Fruit fly (Drosophila melanogaster) whole organism, embryonic: ENCODE data around the gene Abl.

Experiments
- Abd-B ChIP-seq: fragments of 200-800 bp; sonication (Bioruptor generic); optimal IDR thresholded peaks from 2 replicates; lab custom pipeline; 2018; ENCODE audit warnings: missing biosample characterization, mild to moderate bottlenecking, missing genetic modification characterization, moderate library complexity
- Aef1 ChIP-seq: fragments of 200-800 bp; sonication (Bioruptor generic); IDR thresholded peaks from 3 replicates; pipeline ENCODE4 v1.3.6; 2022; ENCODE audit warnings: missing biosample characterization, missing genetic modification characterization
- CG10979 ChIP-seq: fragments of 200-800 bp; sonication (Bioruptor generic); optimal IDR thresholded peaks from 2 replicates; lab custom pipeline; 2018; ENCODE audit warnings: missing biosample characterization, mild to moderate bottlenecking, missing genetic modification characterization, moderate library complexity
- CG11247 ChIP-seq: fragments of 200-800 bp; sonication (Bioruptor generic); IDR thresholded peaks from 2 replicates; pipeline ENCODE4 v1.3.6; 2022; ENCODE audit warnings: missing biosample characterization, missing genetic modification characterization
- CG12299 ChIP-seq: fragments of 200-800 bp; sonication (Bioruptor generic); optimal IDR thresholded peaks from 2 replicates; lab custom pipeline; 2018; ENCODE audit warnings: missing biosample characterization, mild to moderate bottlenecking, missing genetic modification characterization
- CG14441 ChIP-seq: fragments of 200-800 bp; sonication (Bioruptor generic); IDR thresholded peaks from 2 replicates; pipeline ENCODE4 v1.3.6; 2022; ENCODE audit warnings: missing biosample characterization, missing genetic modification characterization
- CG14710 ChIP-seq: fragments of 200-800 bp; sonication (Bioruptor generic); optimal IDR thresholded peaks from 3 replicates; lab custom pipeline; 2019; ENCODE audit warnings: missing biosample characterization, mild to moderate bottlenecking, missing genetic modification characterization, moderate library complexity
- CG15696 ChIP-seq: fragments of 200-800 bp; sonication (Bioruptor generic); optimal IDR thresholded peaks from 2 replicates; lab custom pipeline; 2019; ENCODE audit warnings: missing biosample characterization, mild to moderate bottlenecking, missing genetic modification characterization, moderate library complexity
- CG1602 ChIP-seq: fragments of 200-800 bp; sonication (Bioruptor generic); optimal IDR thresholded peaks from 3 replicates; lab custom pipeline; 2016; ENCODE audit warnings: missing biosample characterization, missing genetic modification characterization
- CG17385 ChIP-seq: fragments of 200-800 bp; sonication (Bioruptor generic); optimal IDR thresholded peaks from 3 replicates; lab custom pipeline; 2018; ENCODE audit warnings: missing biosample characterization, mild to moderate bottlenecking, missing genetic modification characterization
- CG17802 ChIP-seq: fragments of 200-800 bp; sonication (Bioruptor generic); optimal IDR thresholded peaks from 2 replicates; lab custom pipeline; 2018; ENCODE audit warnings: missing biosample characterization, mild to moderate bottlenecking, missing genetic modification characterization, moderate library complexity
- CG18619 ChIP-seq: fragments of 200-800 bp; sonication (Bioruptor generic); optimal IDR thresholded peaks from 3 replicates; lab custom pipeline; 2017; ENCODE audit warnings: missing biosample characterization, mild to moderate bottlenecking, missing genetic modification characterization
- CG2116 ChIP-seq: fragments of 200-800 bp; sonication (Bioruptor generic); optimal IDR thresholded peaks from 3 replicates; lab custom pipeline; 2018; ENCODE audit warnings: missing biosample characterization, mild to moderate bottlenecking, missing genetic modification characterization
- CG2678 ChIP-seq: fragments of 200-800 bp; sonication (Bioruptor generic); optimal IDR thresholded peaks from 3 replicates; lab custom pipeline; 2019; ENCODE audit warnings: missing biosample characterization, mild to moderate bottlenecking, missing genetic modification characterization, moderate library complexity
- CG2712 ChIP-seq: fragments of 200-800 bp; optimal IDR thresholded peaks from 3 replicates; lab custom pipeline; 2019; ENCODE audit warnings: missing biosample characterization, mild to moderate bottlenecking, missing genetic modification characterization, moderate library complexity
- CG30403 ChIP-seq: fragments of 200-800 bp; sonication (Bioruptor generic); optimal IDR thresholded peaks from 3 replicates; lab custom pipeline; 2016; ENCODE audit warnings: missing biosample characterization, missing genetic modification characterization
- CG31224 ChIP-seq: fragments of 200-800 bp; sonication (Bioruptor generic); IDR thresholded peaks from 2 replicates; pipeline ENCODE4 v1.3.6; 2022; ENCODE audit warnings: missing biosample characterization, missing genetic modification characterization
- CG34376 ChIP-seq: fragments of 200-800 bp; sonication (Bioruptor generic); optimal IDR thresholded peaks from 2 replicates; lab custom pipeline; 2018; ENCODE audit warnings: missing biosample characterization, mild to moderate bottlenecking, missing genetic modification characterization
- CG4820 ChIP-seq: fragments of 200-800 bp; sonication (Bioruptor generic); optimal IDR thresholded peaks from 3 replicates; lab custom pipeline; 2016; ENCODE audit warnings: missing biosample characterization, missing genetic modification characterization
- CG6272 ChIP-seq: fragments of 200-800 bp; sonication (Bioruptor generic); IDR thresholded peaks from 2 replicates; pipeline ENCODE4 v1.3.6; 2022; ENCODE audit warnings: missing biosample characterization, missing genetic modification characterization
- CG8359 ChIP-seq: fragments of 200-800 bp; sonication (Bioruptor generic); optimal IDR thresholded peaks from 2 replicates; lab custom pipeline; 2017; ENCODE audit warnings: missing biosample characterization, mild to moderate bottlenecking, missing genetic modification characterization, borderline replicate concordance
- CG8924 ChIP-seq: fragments of 200-800 bp; optimal IDR thresholded peaks from 3 replicates; lab custom pipeline; 2019; ENCODE audit warnings: missing biosample characterization, mild to moderate bottlenecking, missing genetic modification characterization, moderate library complexity
- CoRest ChIP-seq: fragments of 200-800 bp; sonication (Bioruptor generic); optimal IDR thresholded peaks from 3 replicates; lab custom pipeline; 2018; ENCODE audit warnings: missing biosample characterization, mild to moderate bottlenecking, missing genetic modification characterization, moderate library complexity
- ERR ChIP-seq: fragments of 200-800 bp; sonication (Bioruptor generic); optimal IDR thresholded peaks from 2 replicates; lab custom pipeline; 2016; ENCODE audit warnings: missing biosample characterization, missing genetic modification characterization
- Fer3 ChIP-seq: fragments of 200-800 bp; sonication (Bioruptor generic); optimal IDR thresholded peaks from 2 replicates; lab custom pipeline; 2018; ENCODE audit warnings: missing biosample characterization, mild to moderate bottlenecking, missing genetic modification characterization, moderate library complexity
- Gug ChIP-seq: fragments of 200-800 bp; sonication (Bioruptor generic); IDR thresholded peaks from 4 replicates; pipeline ENCODE4 v1.3.6; 2022; ENCODE audit warnings: missing biosample characterization, missing genetic modification characterization
- HHEX ChIP-seq: fragments of 200-800 bp; sonication (Bioruptor generic); optimal IDR thresholded peaks from 3 replicates; lab custom pipeline; 2017; ENCODE audit warnings: missing biosample characterization, mild to moderate bottlenecking, missing genetic modification characterization, missing genetic modification reagents
- HLH4C ChIP-seq: fragments of 200-800 bp; sonication (Bioruptor generic); IDR thresholded peaks from 3 replicates; pipeline ENCODE4 v1.3.6; 2022; ENCODE audit warnings: missing biosample characterization, missing genetic modification characterization; ENCODE audit not compliant: partially characterized antibody
- Hsf ChIP-seq: fragments of 200-800 bp; sonication (Bioruptor generic); optimal IDR thresholded peaks from 3 replicates; lab custom pipeline; 2016; ENCODE audit warnings: missing biosample characterization, missing genetic modification characterization
- Max ChIP-seq: fragments of 200-800 bp; sonication (Bioruptor generic); optimal IDR thresholded peaks from 2 replicates; lab custom pipeline; 2016; ENCODE audit warnings: missing biosample characterization, mild to moderate bottlenecking, missing genetic modification characterization
- NfI ChIP-seq: fragments of 200-800 bp; sonication (Bioruptor generic); optimal IDR thresholded peaks from 3 replicates; lab custom pipeline; 2018; ENCODE audit warnings: missing biosample characterization, mild to moderate bottlenecking, missing genetic modification characterization, moderate library complexity
- Rfx ChIP-seq: fragments of 200-800 bp; sonication (Bioruptor generic); IDR thresholded peaks from 2 replicates; pipeline ENCODE4 v1.3.6; 2022; ENCODE audit warnings: missing biosample characterization, missing genetic modification characterization
- Sox102F ChIP-seq: fragments of 200-800 bp; sonication (Bioruptor generic); optimal IDR thresholded peaks from 2 replicates; lab custom pipeline; 2018; ENCODE audit warnings: missing biosample characterization, mild to moderate bottlenecking, missing genetic modification characterization, moderate library complexity
- TFAM ChIP-seq: fragments of 200-800 bp; sonication (Bioruptor generic); optimal IDR thresholded peaks from 2 replicates; lab custom pipeline; 2017; ENCODE audit warnings: missing biosample characterization, missing genetic modification characterization, inconsistent platforms
- bigmax ChIP-seq: fragments of 200-800 bp; sonication (Bioruptor generic); optimal IDR thresholded peaks from 2 replicates; lab custom pipeline; 2018; ENCODE audit warnings: missing biosample characterization, mild to moderate bottlenecking, missing genetic modification characterization
- caup ChIP-seq: fragments of 200-800 bp; sonication (Bioruptor generic); optimal IDR thresholded peaks from 3 replicates; lab custom pipeline; 2017; ENCODE audit warnings: missing biosample characterization, mild to moderate bottlenecking, missing genetic modification characterization, moderate library complexity; ENCODE audit not compliant: severe bottlenecking
- cg ChIP-seq: fragments of 200-800 bp; sonication (Bioruptor generic); optimal IDR thresholded peaks from 3 replicates; lab custom pipeline; 2019; ENCODE audit warnings: missing biosample characterization, mild to moderate bottlenecking, missing genetic modification characterization, moderate library complexity
- dmrt99B ChIP-seq: fragments of 200-800 bp; sonication (Bioruptor generic); optimal IDR thresholded peaks from 2 replicates; lab custom pipeline; 2018; ENCODE audit warnings: missing biosample characterization, mild to moderate bottlenecking, missing genetic modification characterization, moderate library complexity
- ems ChIP-seq: fragments of 200-800 bp; sonication (Bioruptor generic); optimal IDR thresholded peaks from 3 replicates; lab custom pipeline; 2016; ENCODE audit warnings: missing biosample characterization, missing genetic modification characterization
- gsb ChIP-seq: fragments of 200-800 bp; sonication (Bioruptor generic); IDR thresholded peaks from 2 replicates; pipeline ENCODE4 v1.3.6; 2022; ENCODE audit warnings: missing biosample characterization, missing genetic modification characterization
- hkb ChIP-seq, 2 experiments: fragments of 200-800 bp in 1 of 2; fragments of >200 bp in 1 of 2; sonication (Bioruptor generic) in 1 of 2; IDR thresholded peaks in 1 of 2; optimal IDR thresholded peaks in 1 of 2; 2 replicates each; pipeline versions ENCODE4 v1.3.6 to Lab custom; 2017 to 2022; ENCODE audit warnings: missing biosample characterization in 1 of 2, missing genetic modification characterization in 1 of 2
- nau ChIP-seq: fragments of 200-800 bp; sonication (Bioruptor generic); optimal IDR thresholded peaks from 3 replicates; lab custom pipeline; 2017; ENCODE audit warnings: missing biosample characterization, mild to moderate bottlenecking, missing genetic modification characterization, missing genetic modification reagents
- salm ChIP-seq: fragments of 200-800 bp; sonication (Bioruptor generic); optimal IDR thresholded peaks from 2 replicates; lab custom pipeline; 2018; ENCODE audit warnings: missing biosample characterization, mild to moderate bottlenecking, missing genetic modification characterization
- tgo ChIP-seq: fragments of 200-800 bp; sonication (Bioruptor generic); IDR thresholded peaks from 3 replicates; pipeline ENCODE4 v1.3.6; 2022; ENCODE audit warnings: missing biosample characterization, missing genetic modification characterization
- z ChIP-seq: fragments of 200-800 bp; sonication (Bioruptor generic); IDR thresholded peaks from 3 replicates; pipeline ENCODE4 v1.3.6; 2022; ENCODE audit warnings: missing biosample characterization, missing genetic modification characterization
- zen ChIP-seq: fragments of 200-800 bp; sonication (Bioruptor generic); optimal IDR thresholded peaks from 3 replicates; lab custom pipeline; 2018; ENCODE audit warnings: missing biosample characterization, mild to moderate bottlenecking, missing genetic modification characterization, moderate library complexity
- zfh1 ChIP-seq: fragments of 200-800 bp; sonication (Bioruptor generic); IDR thresholded peaks from 3 replicates; pipeline ENCODE4 v1.3.6; 2022; ENCODE audit warnings: missing biosample characterization, missing genetic modification characterization
- zfh2 ChIP-seq: fragments of 200-800 bp; sonication (Bioruptor generic); optimal IDR thresholded peaks from 2 replicates; lab custom pipeline; 2016; ENCODE audit warnings: missing biosample characterization, missing genetic modification characterization

Gene Abl

dm6 chr3L:16571014-16571738 is 76.5 kb downstream of the Abl start (continued):
- TF ChIP-seq zfh2 (GFP tag; lab: Kevin White, UChicago), result peak; percentile 26
- TF ChIP-seq CG34376, result no peak
- TF ChIP-seq ems (GFP tag; lab: Kevin White, UChicago), result peak; percentile 46
- TF ChIP-seq salm (tag; lab: Kevin White, UChicago), result no peak
- no peak for TF ChIP-seq cg (GFP tag; lab: Kevin White, UChicago)
- TF ChIP-seq CG31224 (GFP tag; lab: Robert Waterston, UW), result peak; percentile 15; the same call in 1 of the 2 replicates
- TF ChIP-seq zen (tag; lab: Kevin White, UChicago), result no peak
- TF ChIP-seq CG11247 (GFP tag; lab: Robert Waterston, UW), result peak; percentile 53
- peak; percentile 93 for TF ChIP-seq CG8359 (GFP tag; lab: Kevin White, UChicago)
- TF ChIP-seq CG6272 (GFP tag; lab: Robert Waterston, UW), result no peak
- peak; percentile 42 for TF ChIP-seq NfI (GFP tag; lab: Kevin White, UChicago)
- TF ChIP-seq CG10979 (tag; lab: Kevin White, UChicago), result peak; percentile 38
- TF ChIP-seq CG18619, result peak; percentile 28
- TF ChIP-seq Sox102F (GFP tag; lab: Kevin White, UChicago), result no peak
- TF ChIP-seq Aef1 (GFP tag; lab: Robert Waterston, UW), result peak; percentile 47; the same call in 2 of the 3 replicates
- TF ChIP-seq Gug (GFP tag; lab: Robert Waterston, UW), result no peak
- TF ChIP-seq CG17802 (tag; lab: Kevin White, UChicago), result no peak
- TF ChIP-seq CG15696 (tag; lab: Kevin White, UChicago), result no peak
- TF ChIP-seq CG14441, result peak; percentile 62
- peak; percentile 28 for TF ChIP-seq Max (GFP tag; lab: Kevin White, UChicago)
- TF ChIP-seq CG2116, result no peak
- peak; percentile 53; the same call in 2 of the 3 replicates for TF ChIP-seq tgo (GFP tag; lab: Robert Waterston, UW)
- no peak for TF ChIP-seq bigmax (GFP tag; lab: Kevin White, UChicago)
- peak; percentile 36 for TF ChIP-seq HHEX (GFP tag; lab: Kevin White, UChicago)
- TF ChIP-seq CG2678 (tag; lab: Kevin White, UChicago), result peak; percentile 71
- TF ChIP-seq CG17385 (GFP tag; lab: Kevin White, UChicago), result peak; percentile 30
- peak; percentile 4 for TF ChIP-seq Abd-B (GFP tag; lab: Kevin White, UChicago)
- peak; percentile 46 for TF ChIP-seq dmrt99B (tag; lab: Kevin White, UChicago)
- peak; percentile 51 for TF ChIP-seq CG12299
- TF ChIP-seq caup (GFP tag; lab: Kevin White, UChicago), result peak; percentile 45
- TF ChIP-seq CoRest (tag; lab: Kevin White, UChicago), result peak; percentile 61
- TF ChIP-seq Hsf (GFP tag; lab: Kevin White, UChicago), result peak; percentile 68
- peak; percentile 60 for TF ChIP-seq CG8924 (tag; lab: Kevin White, UChicago)
- TF ChIP-seq hkb (optimal IDR thresholded peaks at IDR 0.05; lab: Kevin White, UChicago), result no peak
- TF ChIP-seq hkb (GFP tag; IDR thresholded peaks at IDR 0.05; lab: Robert Waterston, UW), result peak; percentile 53
- TF ChIP-seq CG14710 (tag; lab: Kevin White, UChicago), result peak; percentile 8
- TF ChIP-seq CG2712, result peak; percentile 61
- peak; percentile 37; the same call in 1 of the 3 replicates for TF ChIP-seq zfh1 (GFP tag; lab: Robert Waterston, UW)
- no peak for TF ChIP-seq ERR
- peak; percentile 59 for TF ChIP-seq CG30403 (GFP tag; lab: Kevin White, UChicago)
- peak; percentile 29; the same call in 1 of the 2 replicates for TF ChIP-seq gsb (GFP tag; lab: Robert Waterston, UW)
- peak; percentile 36 for TF ChIP-seq CG1602 (GFP tag; lab: Kevin White, UChicago)
- TF ChIP-seq z, result peak; percentile 73
- TF ChIP-seq TFAM (GFP tag; lab: Kevin White, UChicago), result no peak
- TF ChIP-seq CG4820 (GFP tag; lab: Kevin White, UChicago), result peak; percentile 11
- TF ChIP-seq HLH4C, result no peak
- peak; percentile 85 for TF ChIP-seq Rfx (GFP tag; lab: Robert Waterston, UW)
- TF ChIP-seq Fer3 (tag; lab: Kevin White, UChicago), result peak; percentile 67
- TF ChIP-seq nau (GFP tag; lab: Kevin White, UChicago), result peak; percentile 22
